Fruit fly (Drosophila melanogaster) whole organism, pupa: Measurements from ENCODE around the gene Papst2.
A peak's percentile ranks its signal among the peaks of the same experiment; 100 is the strongest.

Experiments
- CG10348 ChIP-seq: fragments of 200-800 bp; sonication (Bioruptor generic); IDR thresholded peaks from 2 replicates; pipeline ENCODE4 v1.3.6; 2022; ENCODE audit warnings: missing biosample characterization, missing genetic modification characterization
- CG12605 ChIP-seq: fragments of 200-800 bp; sonication (Bioruptor generic); IDR thresholded peaks from 2 replicates; pipeline ENCODE4 v1.3.6; 2022; ENCODE audit warnings: missing biosample characterization, missing genetic modification characterization
- CG13204 ChIP-seq: fragments of 200-800 bp; sonication (Bioruptor generic); optimal IDR thresholded peaks from 2 replicates; lab custom pipeline; 2018; ENCODE audit warnings: missing biosample characterization, mild to moderate bottlenecking, missing genetic modification characterization, moderate library complexity
- CG14655 ChIP-seq: fragments of 200-800 bp; sonication (Bioruptor generic); optimal IDR thresholded peaks from 3 replicates; lab custom pipeline; 2017; ENCODE audit warnings: mild to moderate bottlenecking, missing biosample characterization, missing genetic modification reagents, missing genetic modification characterization
- CG15710 ChIP-seq: fragments of 200-800 bp; sonication (Bioruptor generic); optimal IDR thresholded peaks from 2 replicates; lab custom pipeline; 2018; ENCODE audit warnings: missing biosample characterization, mild to moderate bottlenecking, missing genetic modification characterization, moderate library complexity
- CG17806 ChIP-seq: fragments of 200-800 bp; sonication (Bioruptor generic); optimal IDR thresholded peaks from 2 replicates; lab custom pipeline; 2018; ENCODE audit warnings: missing biosample characterization, mild to moderate bottlenecking, missing genetic modification characterization, moderate library complexity
- CG32121 ChIP-seq: fragments of 200-800 bp; sonication (Bioruptor generic); IDR thresholded peaks from 2 replicates; pipeline ENCODE4 v1.3.6; 2022; ENCODE audit warnings: missing biosample characterization, missing genetic modification characterization
- CG34367 ChIP-seq: fragments of 200-800 bp; sonication (Bioruptor generic); optimal IDR thresholded peaks from 2 replicates; lab custom pipeline; 2018; ENCODE audit warnings: missing biosample characterization, mild to moderate bottlenecking, missing genetic modification characterization
- CG4496 ChIP-seq: fragments of 200-800 bp; sonication (Bioruptor generic); IDR thresholded peaks from 3 replicates; pipeline ENCODE4 v1.3.6; 2022; ENCODE audit warnings: missing biosample characterization, missing genetic modification characterization
- CG8159 ChIP-seq: fragments of 200-800 bp; sonication (Bioruptor generic); optimal IDR thresholded peaks from 3 replicates; lab custom pipeline; 2018; ENCODE audit warnings: missing biosample characterization, mild to moderate bottlenecking, missing genetic modification characterization, moderate library complexity
- CG8301 ChIP-seq: fragments of 200-800 bp; sonication (Bioruptor generic); optimal IDR thresholded peaks from 2 replicates; lab custom pipeline; 2018; ENCODE audit warnings: missing biosample characterization, mild to moderate bottlenecking, missing genetic modification characterization
- CG9948 ChIP-seq: fragments of 200-800 bp; sonication (Bioruptor generic); optimal IDR thresholded peaks from 2 replicates; lab custom pipeline; 2018; ENCODE audit warnings: missing biosample characterization, mild to moderate bottlenecking, missing genetic modification characterization, moderate library complexity
- D1 ChIP-seq: fragments of 200-800 bp; sonication (Bioruptor generic); optimal IDR thresholded peaks from 2 replicates; lab custom pipeline; 2018; ENCODE audit warnings: missing biosample characterization, mild to moderate bottlenecking, missing genetic modification characterization, moderate library complexity
- EcR ChIP-seq: fragments of 200-800 bp; sonication (Bioruptor generic); optimal IDR thresholded peaks from 3 replicates; lab custom pipeline; 2019; ENCODE audit warnings: missing biosample characterization, missing genetic modification characterization, mild to moderate bottlenecking, moderate library complexity, missing genetic modification reagents
- Ets98B ChIP-seq: fragments of 200-800 bp; sonication (Bioruptor generic); IDR thresholded peaks from 2 replicates; pipeline ENCODE4 v1.3.6; 2022; ENCODE audit warnings: missing biosample characterization, missing genetic modification characterization
- Pif1A ChIP-seq: fragments of 200-800 bp; sonication (Bioruptor generic); optimal IDR thresholded peaks from 3 replicates; lab custom pipeline; 2016; ENCODE audit warnings: missing biosample characterization, missing genetic modification characterization
- Snoo ChIP-seq: fragments of 200-800 bp; sonication (Bioruptor generic); optimal IDR thresholded peaks from 3 replicates; lab custom pipeline; 2017; ENCODE audit warnings: missing biosample characterization, mild to moderate bottlenecking, missing genetic modification characterization, inconsistent platforms
- fd96Ca ChIP-seq: fragments of 200-800 bp; sonication (Bioruptor generic); IDR thresholded peaks from 3 replicates; pipeline ENCODE4 v1.3.6; 2022; ENCODE audit warnings: missing biosample characterization, missing genetic modification characterization
- gl ChIP-seq: fragments of 200-800 bp; sonication (Bioruptor generic); optimal IDR thresholded peaks from 2 replicates; lab custom pipeline; 2018; ENCODE audit warnings: missing biosample characterization, mild to moderate bottlenecking, missing genetic modification characterization
- rn ChIP-seq: fragments of 200-800 bp; sonication (Bioruptor generic); IDR thresholded peaks from 2 replicates; pipeline ENCODE4 v1.3.6; 2022; ENCODE audit warnings: missing biosample characterization, missing genetic modification characterization

Gene Papst2

DNA sequence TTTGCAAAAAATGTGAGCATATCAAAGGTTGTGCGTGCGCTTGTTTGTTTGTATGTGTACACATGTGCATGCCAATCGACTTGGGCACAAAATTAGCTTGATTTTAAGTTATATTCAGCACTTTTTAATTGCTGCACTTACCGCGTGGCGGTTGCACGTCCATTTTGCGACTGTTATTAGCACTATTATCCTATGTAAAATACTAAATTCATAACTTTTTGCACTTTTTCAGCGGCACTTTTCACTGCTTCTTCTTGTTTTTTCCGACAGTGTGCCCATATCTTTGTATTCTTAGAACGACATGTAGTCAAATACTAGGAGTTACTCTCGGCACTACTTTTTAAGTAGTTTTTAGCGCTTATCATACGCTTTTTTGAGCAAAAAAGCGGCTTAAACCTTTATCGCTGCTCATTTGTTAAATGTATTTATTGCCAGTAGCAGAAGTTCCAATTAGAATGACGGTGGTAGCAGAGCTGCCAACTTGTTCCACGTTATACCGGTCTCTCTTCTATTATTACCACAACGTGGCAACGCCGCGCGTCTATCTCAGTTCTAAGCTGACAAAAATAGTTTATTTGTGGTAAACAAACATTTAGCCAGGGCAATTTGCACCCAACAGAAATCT lies at the start of gene Papst2, which contains the start of gene scaf6:
TSS of gene Papst2 (plus strand) at position 501 of the 625 bp plus-strand sequence.
TSS of gene scaf6 (minus strand) at position 278 of the 625 bp plus-strand sequence.
- TF ChIP-seq Snoo (tag; lab: Kevin White, UChicago) = peak; percentile 8
- TF ChIP-seq CG32121 (GFP tag; lab: Robert Waterston, UW) = no peak

DNA sequence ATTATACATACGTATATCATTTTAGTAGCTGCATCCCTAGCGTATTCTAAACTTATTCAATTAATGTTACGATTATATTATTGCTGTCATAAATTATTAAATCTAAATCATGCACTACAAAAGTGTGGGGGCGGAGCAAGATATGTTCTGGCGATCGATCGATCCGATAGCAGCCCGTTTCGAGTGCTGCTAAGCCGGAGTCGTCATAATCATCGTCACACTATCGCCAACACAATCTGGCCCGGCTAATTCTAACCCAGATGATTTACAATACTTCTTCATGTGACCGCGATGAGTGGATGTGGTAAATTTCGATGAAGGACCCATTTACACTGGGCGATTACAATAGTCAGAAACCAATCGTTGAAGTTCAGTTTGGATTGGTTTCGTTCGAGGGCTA lies 47.8 kb upstream of the Papst2 start:
- no peak for TF ChIP-seq CG12605 (GFP tag; lab: Robert Waterston, UW)
- no peak for TF ChIP-seq CG15710
- TF ChIP-seq CG8159 (tag; lab: Kevin White, UChicago) = no peak
- no peak for TF ChIP-seq EcR
- no peak for TF ChIP-seq CG34367 (tag; lab: Kevin White, UChicago)
- no peak for TF ChIP-seq CG17806
- TF ChIP-seq Pif1A (GFP tag; lab: Kevin White, UChicago) = no peak
- no peak for TF ChIP-seq CG4496 (GFP tag; lab: Robert Waterston, UW)
- TF ChIP-seq CG32121 (GFP tag; lab: Robert Waterston, UW) = no peak
- no peak for TF ChIP-seq D1
- TF ChIP-seq gl (tag; lab: Kevin White, UChicago) = no peak
- no peak for TF ChIP-seq Snoo (tag; lab: Kevin White, UChicago)
- TF ChIP-seq CG9948 (tag; lab: Kevin White, UChicago) = no peak
- no peak for TF ChIP-seq CG10348 (GFP tag; lab: Robert Waterston, UW)
- TF ChIP-seq Ets98B (GFP tag; lab: Robert Waterston, UW) = no peak
- TF ChIP-seq CG13204 (GFP tag; lab: Kevin White, UChicago) = no peak
- no peak for TF ChIP-seq rn (GFP tag; lab: Robert Waterston, UW)
- no peak for TF ChIP-seq fd96Ca

DNA sequence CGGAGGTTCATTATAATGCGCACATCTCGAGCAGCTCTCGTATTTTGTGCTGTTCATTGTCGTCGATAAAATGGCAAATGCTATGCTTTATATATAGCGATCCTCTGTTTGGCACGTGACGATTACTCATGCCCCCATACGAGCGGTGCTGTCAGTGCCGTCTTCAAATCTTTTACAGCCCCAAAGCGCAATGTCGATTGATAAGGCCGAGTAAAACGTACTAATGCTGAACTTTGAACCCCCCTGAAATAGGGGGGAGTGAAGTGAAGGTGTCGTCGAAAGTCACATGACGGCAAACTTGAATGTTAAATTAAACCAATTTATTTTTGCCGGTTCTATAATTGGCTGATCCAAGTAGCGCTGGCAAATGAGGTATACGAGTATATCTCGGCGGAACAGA lies 42.3 kb upstream of the Papst2 start:
- TF ChIP-seq CG4496 (GFP tag; lab: Robert Waterston, UW) (0 out of 3 replicates have a peak, but pooled peaks have one; percentile 26), CG13204 (GFP tag; lab: Kevin White, UChicago) (no peak), gl (tag; lab: Kevin White, UChicago) (peak; percentile 19)

DNA sequence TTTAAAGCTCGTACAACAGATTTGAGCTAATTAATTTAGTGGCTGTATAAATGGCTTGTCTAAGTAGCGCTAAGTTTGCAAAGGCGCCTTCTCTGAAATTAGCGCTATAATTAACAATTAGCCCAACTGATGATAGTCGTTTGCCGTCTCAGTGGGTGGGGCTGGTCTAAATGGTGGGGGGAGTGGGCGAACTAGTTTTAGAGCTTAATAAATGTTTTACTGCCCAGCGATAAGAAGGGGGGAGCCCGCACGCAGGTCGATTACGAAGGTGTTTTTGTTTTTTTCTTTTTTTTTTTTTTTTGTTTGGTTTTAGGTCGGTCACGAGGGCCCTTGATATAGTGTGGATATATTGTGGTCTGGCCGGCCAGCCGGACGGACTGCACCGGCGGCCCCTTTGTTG lies 41.5 kb upstream of the Papst2 start:
- TF ChIP-seq CG17806 (no peak), EcR (peak; percentile 21), fd96Ca (0 out of 3 replicates have a peak, but pooled peaks have one; percentile 14)
- TF ChIP-seq, all 21 proteins: peak for 2

DNA sequence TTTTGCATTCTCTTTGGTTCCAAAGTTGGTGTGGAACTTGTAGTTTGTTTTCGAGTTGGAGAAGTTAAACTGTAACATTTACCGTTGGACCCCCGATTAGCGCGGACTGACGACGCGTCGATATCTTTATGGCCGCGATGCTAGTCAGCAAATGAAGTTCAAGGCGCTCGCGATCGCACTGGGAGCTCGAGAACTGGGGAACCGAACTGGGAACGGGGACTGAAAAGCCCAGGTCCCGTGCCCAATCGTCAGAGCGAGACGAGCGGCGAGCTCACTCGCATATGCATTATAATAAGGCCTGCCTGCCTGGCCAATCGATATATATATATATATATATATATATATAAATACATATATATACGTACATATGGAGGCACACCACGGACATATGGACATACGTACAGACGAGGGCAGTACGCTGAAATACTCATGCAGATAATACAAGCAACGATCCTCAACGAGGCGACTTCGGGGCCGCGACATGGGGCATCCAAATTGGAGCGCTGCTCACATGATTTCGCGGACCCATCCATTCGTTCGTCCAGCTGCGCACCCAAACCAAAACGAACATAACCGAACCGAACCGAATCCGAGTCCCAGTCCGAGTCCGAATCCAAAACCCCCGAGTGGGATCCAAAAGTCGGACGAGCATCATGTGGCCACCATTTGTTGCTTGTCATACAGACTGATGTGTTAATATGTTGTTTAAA lies 40.3 kb upstream of the Papst2 start:
- peak; percentile 84 for TF ChIP-seq CG13204 (GFP tag; lab: Kevin White, UChicago)
- TF ChIP-seq EcR = peak; percentile 82
- TF ChIP-seq CG10348 (GFP tag; lab: Robert Waterston, UW) = no peak
- no peak for TF ChIP-seq rn (GFP tag; lab: Robert Waterston, UW)
- no peak for TF ChIP-seq Pif1A (GFP tag; lab: Kevin White, UChicago)
- no peak for TF ChIP-seq gl (tag; lab: Kevin White, UChicago)
- peak; percentile 32; the same call in 1 of the 3 replicates for TF ChIP-seq CG4496 (GFP tag; lab: Robert Waterston, UW)
- no peak for TF ChIP-seq CG8301 (tag; lab: Kevin White, UChicago)
- TF ChIP-seq CG12605 (GFP tag; lab: Robert Waterston, UW) = 0 out of 2 replicates have a peak, but pooled peaks have one; percentile 8

- TF ChIP-seq CG8159 (tag; lab: Kevin White, UChicago) (no peak), CG4496 (GFP tag; lab: Robert Waterston, UW) (0 out of 3 replicates have a peak, but pooled peaks have one; percentile 25), CG14655 (GFP tag; lab: Kevin White, UChicago) (no peak), Snoo (tag; lab: Kevin White, UChicago) (no peak), CG8301 (tag; lab: Kevin White, UChicago) (no peak), CG15710 (no peak)
These were observed 39.1 kb upstream of the Papst2 start for dm6 chr3L:17003251-17004171.
